Fruit fly (Drosophila melanogaster) whole organism: ENCODE data around the gene rdgC.

Source experiments
- CG8478 ChIP-seq: fragments of >200 bp; optimal IDR thresholded peaks from 2 replicates; lab custom pipeline; 2018; ENCODE audit warnings: inconsistent platforms
- Dll ChIP-seq: fragments of >200 bp; optimal IDR thresholded peaks from 2 replicates; lab custom pipeline; 2017
- EcR ChIP-seq, 2 experiments: fragments of >200 bp; optimal IDR thresholded peaks; 2 replicates each; lab custom pipeline; 2017; ENCODE audit warnings: missing biosample characterization in 2 of 2, missing genetic modification characterization in 2 of 2, missing genetic modification reagents in 2 of 2
- pan ChIP-seq: fragments of >200 bp; optimal IDR thresholded peaks from 2 replicates; lab custom pipeline; 2017
- psq ChIP-seq: fragments of >200 bp; optimal IDR thresholded peaks from 2 replicates; lab custom pipeline; 2017
- usp ChIP-seq: fragments of >200 bp; optimal IDR thresholded peaks from 2 replicates; lab custom pipeline; 2017; ENCODE audit warnings: missing biosample characterization, missing genetic modification characterization, mixed read lengths

Gene rdgC

DNA sequence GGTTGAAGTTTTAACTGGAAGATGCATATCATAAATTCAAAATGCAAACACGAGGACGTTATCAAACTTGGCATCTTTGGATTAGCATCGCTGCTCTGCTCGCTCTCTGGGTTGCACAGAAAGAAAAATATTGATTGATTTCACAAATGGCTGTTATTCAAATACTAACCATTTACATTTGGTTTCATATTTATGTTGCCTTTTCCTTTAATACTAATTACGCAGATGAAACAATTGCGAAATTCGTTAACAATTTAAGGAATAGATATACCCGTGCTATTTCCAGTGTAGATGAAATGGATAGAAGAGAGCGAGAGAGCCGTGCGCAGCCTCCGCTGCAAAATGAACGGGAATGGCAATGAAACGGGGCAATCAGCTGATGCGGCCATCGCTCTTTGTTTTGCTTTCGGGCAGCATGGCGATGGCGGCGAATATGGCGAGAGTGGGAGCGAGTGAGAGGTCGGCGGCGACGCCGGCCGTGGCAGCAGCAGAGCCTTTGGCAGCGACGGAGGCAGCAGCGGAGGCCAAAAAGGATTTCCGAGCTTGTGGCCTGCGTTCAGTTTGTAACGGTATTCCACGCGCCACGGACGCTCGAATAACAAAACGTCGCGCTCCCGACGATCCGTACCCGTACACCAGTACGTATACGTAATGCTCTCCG, at the start of gene rdgC:
Gene rdgC, plus strand, starts transcription at position 568 of the 661 bp plus-strand sequence.
- TF ChIP-seq usp (GFP tag; lab: Kevin White, UChicago) = no peak
- no peak for TF ChIP-seq psq
- no peak for TF ChIP-seq Dll (lab: Kevin White, UChicago)
- no peak for TF ChIP-seq CG8478 (lab: Kevin White, UChicago)
- no peak for TF ChIP-seq pan (lab: Kevin White, UChicago)
- no peak for TF ChIP-seq EcR (GFP tag; optimal IDR thresholded peaks at IDR 0.05; lab: Kevin White, UChicago)

DNA sequence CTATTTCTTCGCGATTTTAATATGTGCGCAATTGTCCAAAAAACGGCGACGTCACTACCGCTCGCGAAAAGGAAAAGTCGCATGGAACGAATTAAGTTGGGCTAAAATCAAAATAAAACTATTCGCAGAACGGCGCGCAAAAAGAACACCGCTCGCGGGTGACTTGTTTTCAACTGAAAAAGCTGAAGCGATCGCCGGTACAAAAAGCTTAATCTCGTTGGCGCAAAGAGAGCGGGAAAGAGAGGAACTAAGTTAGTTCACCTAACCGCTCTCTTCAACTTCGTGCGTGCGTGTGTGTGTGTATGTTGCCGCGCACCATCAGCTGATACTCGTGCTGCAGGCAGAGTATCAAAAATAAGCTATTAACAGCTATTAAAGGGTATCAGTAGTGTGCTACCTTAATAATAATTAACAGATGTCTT, 49.7 kb upstream of the rdgC start, which contains the start of gene CG42674:
Gene CG42674, minus strand, starts transcription at position 180 of the 422 bp plus-strand sequence.
- TF ChIP-seq EcR (GFP tag; optimal IDR thresholded peaks at IDR 0.05; lab: Kevin White, UChicago) = no peak
- no peak for TF ChIP-seq Dll (lab: Kevin White, UChicago)
- TF ChIP-seq usp (GFP tag; lab: Kevin White, UChicago) = no peak
- no peak for TF ChIP-seq pan (lab: Kevin White, UChicago)
- TF ChIP-seq CG8478 (lab: Kevin White, UChicago) = no peak
- TF ChIP-seq psq = no peak

DNA sequence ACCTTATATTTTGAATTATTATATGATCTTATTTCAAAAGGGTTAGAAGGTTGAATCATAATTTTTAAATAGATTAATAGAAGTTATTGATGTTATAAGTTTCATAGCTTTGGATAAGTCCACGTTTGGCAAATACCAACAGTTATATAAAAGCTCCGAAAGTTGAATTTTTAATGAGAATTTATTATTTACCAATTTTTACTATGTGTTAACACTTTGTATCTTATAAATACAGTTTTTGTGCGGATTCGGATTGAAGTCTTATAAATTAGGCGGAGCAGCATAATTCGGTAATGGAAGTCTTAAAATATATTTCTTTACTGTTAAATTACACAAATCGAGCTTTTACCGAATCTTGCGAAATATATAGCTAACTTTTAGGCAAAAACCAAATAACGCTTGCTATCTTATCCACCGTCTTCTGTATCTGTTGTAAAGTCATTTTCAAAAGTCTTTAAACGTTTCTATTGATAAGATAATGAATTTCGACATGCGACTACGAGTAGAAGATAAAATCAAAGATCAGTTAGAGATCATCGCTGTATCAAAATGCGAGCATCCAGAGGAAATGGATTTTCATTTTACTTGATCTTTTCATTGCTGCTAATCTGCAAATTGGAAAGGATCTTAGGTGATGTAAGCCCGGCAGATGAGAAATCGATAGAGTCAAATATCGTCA, 48.2 kb upstream of the rdgC start, which contains the start of gene CG42833:
Gene CG42833, plus strand, starts transcription at position 525 of the 679 bp plus-strand sequence.
- TF ChIP-seq pan (lab: Kevin White, UChicago) (no peak), CG8478 (lab: Kevin White, UChicago) (no peak), Dll (lab: Kevin White, UChicago) (no peak), EcR (GFP tag; optimal IDR thresholded peaks at IDR 0.05; lab: Kevin White, UChicago) (no peak), psq (no peak), usp (GFP tag; lab: Kevin White, UChicago) (no peak)

- no peak for TF ChIP-seq CG8478 (lab: Kevin White, UChicago)
- no peak for TF ChIP-seq usp (GFP tag; lab: Kevin White, UChicago)
- TF ChIP-seq EcR (GFP tag; optimal IDR thresholded peaks at IDR 0.05; lab: Kevin White, UChicago) = no peak
- no peak for TF ChIP-seq pan (lab: Kevin White, UChicago)
- TF ChIP-seq psq = no peak
- TF ChIP-seq Dll (lab: Kevin White, UChicago) = no peak
These were observed 46.3 kb upstream of the rdgC start, which contains the start of gene obst-F for dm6 chr3L:20201538-20201937. Gene obst-F, minus strand, starts transcription at chr3L:20201638.

DNA sequence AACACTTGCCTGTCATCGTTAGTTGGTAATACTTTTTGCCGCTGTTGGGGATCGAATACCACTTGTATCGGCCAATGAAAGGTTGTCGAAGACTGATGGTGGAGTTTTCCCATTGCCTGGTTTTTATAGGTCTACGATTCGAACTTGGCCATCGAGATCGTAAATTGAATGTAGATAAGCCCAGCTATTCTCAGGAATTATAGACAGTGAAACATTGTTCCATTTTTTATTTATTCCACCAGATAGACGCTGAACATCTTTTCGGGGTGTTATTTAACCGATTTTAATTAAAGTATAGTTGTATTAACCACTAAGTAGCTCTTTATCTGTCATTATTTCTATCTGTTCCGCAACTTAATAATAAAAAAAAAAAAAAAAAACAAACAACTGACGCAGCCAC, 44.3 kb upstream of the rdgC start, which contains the start of gene CG7298:
Gene CG7298, minus strand, starts transcription at position 101 of the 400 bp plus-strand sequence.
- TF ChIP-seq usp (GFP tag; lab: Kevin White, UChicago) (no peak), pan (lab: Kevin White, UChicago) (no peak), Dll (lab: Kevin White, UChicago) (no peak), psq (no peak), EcR (GFP tag; optimal IDR thresholded peaks at IDR 0.05; lab: Kevin White, UChicago) (no peak), CG8478 (lab: Kevin White, UChicago) (no peak)

- TF ChIP-seq Dll (lab: Kevin White, UChicago) (no peak), usp (GFP tag; lab: Kevin White, UChicago) (no peak), EcR (GFP tag; optimal IDR thresholded peaks at IDR 0.05; lab: Kevin White, UChicago) (no peak), pan (lab: Kevin White, UChicago) (no peak), CG8478 (lab: Kevin White, UChicago) (no peak), psq (no peak)
These were observed 41.9 kb upstream of the rdgC start, which contains the start of gene CG7290 for dm6 chr3L:20205946-20206345. Gene CG7290, minus strand, starts transcription at chr3L:20206046.

- TF ChIP-seq Dll (lab: Kevin White, UChicago) (no peak), psq (no peak), usp (GFP tag; lab: Kevin White, UChicago) (no peak), pan (lab: Kevin White, UChicago) (no peak), CG8478 (lab: Kevin White, UChicago) (no peak), EcR (GFP tag; optimal IDR thresholded peaks at IDR 0.05; lab: Kevin White, UChicago) (no peak)
These were observed 40.8 kb upstream of the rdgC start, which contains the start of gene CG6996 for dm6 chr3L:20206950-20207584. Gene CG6996, plus strand, starts transcription at chr3L:20207534.

DNA sequence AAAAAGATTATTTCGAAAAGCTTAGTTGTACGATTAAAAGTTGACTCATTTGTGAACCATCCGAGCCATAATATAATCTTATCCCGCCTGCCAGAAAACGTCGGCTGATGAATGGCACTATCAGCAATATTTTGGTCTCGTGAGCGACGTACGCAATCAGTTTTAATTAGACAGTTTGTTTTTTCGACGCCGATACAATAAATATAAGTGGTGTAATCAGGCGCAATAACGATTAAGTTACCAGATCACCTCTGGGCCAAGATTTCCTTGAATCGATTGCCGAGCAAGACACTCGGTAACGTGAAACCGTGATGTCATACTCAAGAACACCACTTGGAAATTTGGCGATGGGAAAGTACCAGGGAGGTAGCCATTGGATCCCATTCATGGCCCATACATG, 38.8 kb upstream of the rdgC start:
- no peak for TF ChIP-seq EcR (GFP tag; optimal IDR thresholded peaks at IDR 0.05; lab: Kevin White, UChicago)

dm6 chr3L:20209896-20210295, 38.0 kb upstream of the rdgC start:
- no peak for TF ChIP-seq psq
- no peak for TF ChIP-seq Dll (lab: Kevin White, UChicago)
- TF ChIP-seq pan (lab: Kevin White, UChicago) = no peak
- no peak for TF ChIP-seq CG8478 (lab: Kevin White, UChicago)
- no peak for TF ChIP-seq EcR (GFP tag; optimal IDR thresholded peaks at IDR 0.05; lab: Kevin White, UChicago)
- no peak for TF ChIP-seq usp (GFP tag; lab: Kevin White, UChicago)

dm6 chr3L:20212022-20212421, 35.9 kb upstream of the rdgC start, which contains the start of gene CG7017:
Gene CG7017, minus strand, starts transcription at chr3L:20212122.
- TF ChIP-seq Dll (lab: Kevin White, UChicago) (no peak), psq (no peak), pan (lab: Kevin White, UChicago) (no peak), EcR (GFP tag; optimal IDR thresholded peaks at IDR 0.05; lab: Kevin White, UChicago) (no peak), usp (GFP tag; lab: Kevin White, UChicago) (no peak), CG8478 (lab: Kevin White, UChicago) (no peak)

dm6 chr3L:20220374-20220773, 27.5 kb upstream of the rdgC start, which contains the start of gene CG6933:
Gene CG6933, minus strand, starts transcription at chr3L:20220420.
- TF ChIP-seq psq = no peak
- no peak for TF ChIP-seq CG8478 (lab: Kevin White, UChicago)
- no peak for TF ChIP-seq Dll (lab: Kevin White, UChicago)
- TF ChIP-seq EcR (GFP tag; optimal IDR thresholded peaks at IDR 0.05; lab: Kevin White, UChicago) = no peak
- no peak for TF ChIP-seq usp (GFP tag; lab: Kevin White, UChicago)
- TF ChIP-seq pan (lab: Kevin White, UChicago) = no peak
